Fruit fly (Drosophila melanogaster) whole organism, prepupa: ENCODE data around the gene CG17612.
A peak's percentile ranks its signal among the peaks of the same experiment; 100 is the strongest.

ENCODE experiments used
- Blimp-1 ChIP-seq: fragments of 200-800 bp; sonication (Bioruptor generic); optimal IDR thresholded peaks from 3 replicates; lab custom pipeline; 2017; ENCODE audit warnings: missing biosample characterization, missing genetic modification characterization, mild to moderate bottlenecking, moderate library complexity, missing genetic modification reagents
- CG10631 ChIP-seq: fragments of 200-800 bp; sonication (Bioruptor generic); optimal IDR thresholded peaks from 2 replicates; lab custom pipeline; 2016; ENCODE audit warnings: missing biosample characterization, missing genetic modification characterization
- CG10669 ChIP-seq: fragments of 200-800 bp; sonication (Bioruptor generic); optimal IDR thresholded peaks from 3 replicates; lab custom pipeline; 2018; ENCODE audit warnings: missing biosample characterization, mild to moderate bottlenecking, missing genetic modification characterization, moderate library complexity
- CG11762 ChIP-seq: fragments of 200-800 bp; sonication (Bioruptor generic); optimal IDR thresholded peaks from 3 replicates; lab custom pipeline; 2016; ENCODE audit warnings: missing biosample characterization, missing genetic modification characterization; ENCODE audit not compliant: insufficient read depth
- CG11902 ChIP-seq: fragments of 200-800 bp; sonication (Bioruptor generic); optimal IDR thresholded peaks from 3 replicates; lab custom pipeline; 2016; ENCODE audit warnings: missing biosample characterization, missing genetic modification characterization
- CG15336 ChIP-seq: fragments of 200-800 bp; sonication (Bioruptor generic); IDR thresholded peaks from 2 replicates; pipeline ENCODE4 v1.3.6; 2022; ENCODE audit warnings: missing biosample characterization, missing genetic modification characterization
- CG16779 ChIP-seq: fragments of 200-800 bp; sonication (Bioruptor generic); optimal IDR thresholded peaks from 3 replicates; lab custom pipeline; 2017; ENCODE audit warnings: missing biosample characterization, mild to moderate bottlenecking, missing genetic modification characterization
- CG3032 ChIP-seq: fragments of 200-800 bp; optimal IDR thresholded peaks from 2 replicates; lab custom pipeline; 2019; ENCODE audit warnings: missing biosample characterization, mild to moderate bottlenecking, missing genetic modification characterization, moderate library complexity
- CG31627 ChIP-seq: fragments of 200-800 bp; sonication (Bioruptor generic); optimal IDR thresholded peaks from 3 replicates; lab custom pipeline; 2016; ENCODE audit warnings: missing biosample characterization, missing genetic modification characterization
- CG32006 ChIP-seq: fragments of 200-800 bp; sonication (Bioruptor generic); optimal IDR thresholded peaks from 3 replicates; lab custom pipeline; 2017; ENCODE audit warnings: missing biosample characterization, mild to moderate bottlenecking, missing genetic modification characterization
- CG34406 ChIP-seq: fragments of 200-800 bp; sonication (Bioruptor generic); optimal IDR thresholded peaks from 3 replicates; lab custom pipeline; 2016; ENCODE audit warnings: missing biosample characterization, missing genetic modification characterization
- CG3919 ChIP-seq: fragments of 200-800 bp; sonication (Bioruptor generic); optimal IDR thresholded peaks from 3 replicates; lab custom pipeline; 2016; ENCODE audit warnings: missing biosample characterization, missing genetic modification characterization
- CG4318 ChIP-seq: fragments of 200-800 bp; sonication (Bioruptor generic); optimal IDR thresholded peaks from 3 replicates; lab custom pipeline; 2017; ENCODE audit warnings: missing biosample characterization, mild to moderate bottlenecking, missing genetic modification characterization
- CG6163 ChIP-seq: fragments of 200-800 bp; sonication (Bioruptor generic); IDR thresholded peaks from 3 replicates; pipeline ENCODE4 v1.3.6; 2022; ENCODE audit warnings: missing biosample characterization, missing genetic modification characterization
- CG6792 ChIP-seq: fragments of 200-800 bp; sonication (Bioruptor generic); optimal IDR thresholded peaks from 3 replicates; lab custom pipeline; 2016; ENCODE audit warnings: missing biosample characterization, missing genetic modification characterization
- CG6808 ChIP-seq: fragments of 200-800 bp; sonication (Bioruptor generic); optimal IDR thresholded peaks from 3 replicates; lab custom pipeline; 2017; ENCODE audit warnings: missing biosample characterization, missing genetic modification characterization, mild to moderate bottlenecking, moderate library complexity, missing genetic modification reagents
- CG6854 ChIP-seq: fragments of 200-800 bp; sonication (Bioruptor generic); optimal IDR thresholded peaks from 2 replicates; lab custom pipeline; 2017; ENCODE audit warnings: missing biosample characterization, mild to moderate bottlenecking, missing genetic modification characterization
- CG7368 ChIP-seq: fragments of 200-800 bp; sonication (Bioruptor generic); optimal IDR thresholded peaks from 3 replicates; lab custom pipeline; 2016; ENCODE audit warnings: missing biosample characterization, missing genetic modification characterization
- CG8119 ChIP-seq: fragments of 200-800 bp; sonication (Bioruptor generic); IDR thresholded peaks from 3 replicates; pipeline ENCODE4 v1.3.6; 2022; ENCODE audit warnings: missing biosample characterization, missing genetic modification characterization
- CG8319 ChIP-seq: fragments of 200-800 bp; sonication (Bioruptor generic); optimal IDR thresholded peaks from 3 replicates; lab custom pipeline; 2016; ENCODE audit warnings: missing biosample characterization, missing genetic modification characterization
- CG8632 ChIP-seq: fragments of 200-800 bp; sonication (Bioruptor generic); optimal IDR thresholded peaks from 3 replicates; lab custom pipeline; 2016; ENCODE audit warnings: missing biosample characterization, missing genetic modification characterization
- CG9139 ChIP-seq: fragments of 200-800 bp; sonication (Bioruptor generic); optimal IDR thresholded peaks from 3 replicates; lab custom pipeline; 2017; ENCODE audit warnings: missing biosample characterization, mild to moderate bottlenecking, missing genetic modification characterization
- Eip75B ChIP-seq: fragments of 200-800 bp; sonication (Bioruptor generic); optimal IDR thresholded peaks from 3 replicates; lab custom pipeline; 2016; ENCODE audit warnings: missing biosample characterization, missing genetic modification characterization
- Eip78C ChIP-seq: fragments of 200-800 bp; sonication (Bioruptor generic); peaks from one replicate; lab custom pipeline; 2016; ENCODE audit warnings: missing biosample characterization, missing genetic modification characterization
- Ets21C ChIP-seq: fragments of 200-800 bp; sonication (Bioruptor generic); optimal IDR thresholded peaks from 3 replicates; lab custom pipeline; 2016; ENCODE audit warnings: missing biosample characterization, missing genetic modification characterization
- Ets96B ChIP-seq: fragments of 200-800 bp; optimal IDR thresholded peaks from 2 replicates; lab custom pipeline; 2019; ENCODE audit warnings: missing biosample characterization, mild to moderate bottlenecking, missing genetic modification characterization, moderate library complexity
- Hr39 ChIP-seq: fragments of 200-800 bp; sonication (Bioruptor generic); optimal IDR thresholded peaks from 2 replicates; lab custom pipeline; 2016; ENCODE audit warnings: missing biosample characterization, missing genetic modification characterization
- Hr4 ChIP-seq: fragments of 200-800 bp; sonication (Bioruptor generic); optimal IDR thresholded peaks from 3 replicates; lab custom pipeline; 2016; ENCODE audit warnings: missing biosample characterization, missing genetic modification characterization
- Lpt ChIP-seq: fragments of 200-800 bp; sonication (Bioruptor generic); optimal IDR thresholded peaks from 3 replicates; lab custom pipeline; 2016; ENCODE audit warnings: missing biosample characterization, missing genetic modification characterization
- OdsH ChIP-seq: fragments of 200-800 bp; sonication (Bioruptor generic); optimal IDR thresholded peaks from 3 replicates; lab custom pipeline; 2016; ENCODE audit warnings: missing biosample characterization, missing genetic modification characterization
- Smox ChIP-seq: fragments of 200-800 bp; sonication (Bioruptor generic); optimal IDR thresholded peaks from 3 replicates; lab custom pipeline; 2016; ENCODE audit warnings: missing biosample characterization, missing genetic modification characterization
- Sox14 ChIP-seq: fragments of 200-800 bp; sonication (Bioruptor generic); optimal IDR thresholded peaks from 3 replicates; lab custom pipeline; 2016; ENCODE audit warnings: missing biosample characterization, missing genetic modification characterization
- Sox15 ChIP-seq: fragments of 200-800 bp; sonication (Bioruptor generic); optimal IDR thresholded peaks from 3 replicates; lab custom pipeline; 2016; ENCODE audit warnings: missing biosample characterization, missing genetic modification characterization
- achi ChIP-seq: fragments of 200-800 bp; sonication (Bioruptor generic); optimal IDR thresholded peaks from 3 replicates; lab custom pipeline; 2016; ENCODE audit warnings: missing biosample characterization, missing genetic modification characterization
- cyc ChIP-seq: fragments of 200-800 bp; sonication (Bioruptor generic); optimal IDR thresholded peaks from 3 replicates; lab custom pipeline; 2016; ENCODE audit warnings: missing biosample characterization, missing genetic modification characterization
- dac ChIP-seq: fragments of 200-800 bp; sonication (Bioruptor generic); optimal IDR thresholded peaks from 2 replicates; lab custom pipeline; 2017; ENCODE audit warnings: missing biosample characterization, mild to moderate bottlenecking, missing genetic modification characterization
- esn ChIP-seq: fragments of 200-800 bp; sonication (Bioruptor generic); optimal IDR thresholded peaks from 2 replicates; lab custom pipeline; 2016; ENCODE audit warnings: missing biosample characterization, mild to moderate bottlenecking, missing genetic modification characterization, moderate library complexity
- fd59A ChIP-seq: fragments of 200-800 bp; sonication (Bioruptor generic); optimal IDR thresholded peaks from 2 replicates; lab custom pipeline; 2017; ENCODE audit warnings: missing biosample characterization, mild to moderate bottlenecking, missing genetic modification characterization, missing genetic modification reagents
- fd85E ChIP-seq: fragments of 200-800 bp; sonication (Bioruptor generic); optimal IDR thresholded peaks from 3 replicates; lab custom pipeline; 2016; ENCODE audit warnings: missing biosample characterization, missing genetic modification characterization
- lz ChIP-seq: fragments of 200-800 bp; sonication (Bioruptor generic); optimal IDR thresholded peaks from 3 replicates; lab custom pipeline; 2016; ENCODE audit warnings: missing biosample characterization, missing genetic modification characterization
- net ChIP-seq: fragments of 200-800 bp; sonication (Bioruptor generic); optimal IDR thresholded peaks from 3 replicates; lab custom pipeline; 2016; ENCODE audit warnings: missing biosample characterization, missing genetic modification characterization
- pdm3 ChIP-seq: fragments of 200-800 bp; sonication (Bioruptor generic); optimal IDR thresholded peaks from 3 replicates; lab custom pipeline; 2016; ENCODE audit warnings: missing biosample characterization, missing genetic modification characterization
- salr ChIP-seq, 2 experiments: fragments of 200-800 bp; sonication (Bioruptor generic); optimal IDR thresholded peaks; 3 replicates each; lab custom pipeline; 2016 to 2018; ENCODE audit warnings: missing biosample characterization in 2 of 2, missing genetic modification characterization in 2 of 2, mild to moderate bottlenecking in 1 of 2
- spab ChIP-seq: fragments of 200-800 bp; sonication (Bioruptor generic); optimal IDR thresholded peaks from 2 replicates; lab custom pipeline; 2017; ENCODE audit warnings: missing biosample characterization, mild to moderate bottlenecking, missing genetic modification characterization, missing genetic modification reagents
- ss ChIP-seq, 2 experiments: fragments of 200-800 bp; sonication (Bioruptor generic); optimal IDR thresholded peaks; 2 replicates in 1 of 2; 3 replicates in 1 of 2; lab custom pipeline; 2017 to 2018; ENCODE audit warnings: mild to moderate bottlenecking in 2 of 2, missing biosample characterization in 2 of 2, missing genetic modification characterization in 2 of 2, moderate library complexity in 1 of 2
- topi ChIP-seq: fragments of 200-800 bp; sonication (Bioruptor generic); optimal IDR thresholded peaks from 3 replicates; lab custom pipeline; 2016; ENCODE audit warnings: missing biosample characterization, missing genetic modification characterization
- vri ChIP-seq: fragments of 200-800 bp; sonication (Bioruptor generic); optimal IDR thresholded peaks from 3 replicates; lab custom pipeline; 2016; ENCODE audit warnings: missing biosample characterization, mild to moderate bottlenecking, missing genetic modification characterization

The CG17612 gene

dm6 chr2L:4361438-4361975 is 21.0 kb downstream of the CG17612 start, which contains the start of gene Traf4 (continued):
- TF ChIP-seq CG6792 (GFP tag; lab: Kevin White, UChicago): peak; percentile 73
- TF ChIP-seq CG15336 (GFP tag; lab: Robert Waterston, UW): peak; percentile 51; the same call in 1 of the 2 replicates
- no peak for TF ChIP-seq CG6854 (GFP tag; lab: Kevin White, UChicago)
- TF ChIP-seq CG31627 (GFP tag; lab: Kevin White, UChicago): peak; percentile 47
- peak; percentile 34 for TF ChIP-seq lz
- TF ChIP-seq Sox14 (GFP tag; lab: Kevin White, UChicago): peak; percentile 6
- TF ChIP-seq CG11762 (GFP tag; lab: Kevin White, UChicago): peak; percentile 35
- peak; percentile 49 for TF ChIP-seq CG7368 (GFP tag; lab: Kevin White, UChicago)
- peak; percentile 15 for TF ChIP-seq Hr4
- peak; percentile 55 for TF ChIP-seq CG10631 (GFP tag; lab: Kevin White, UChicago)
- peak; percentile 56 to 61 for TF ChIP-seq ss (GFP tag; optimal IDR thresholded peaks at IDR 0.05; lab: Kevin White, UChicago)
- TF ChIP-seq CG4318: no peak
- TF ChIP-seq esn (GFP tag; lab: Kevin White, UChicago): peak; percentile 52
- TF ChIP-seq CG8319 (GFP tag; lab: Kevin White, UChicago): no peak
- TF ChIP-seq CG9139 (GFP tag; lab: Kevin White, UChicago): peak; percentile 18
- peak; percentile 39 for TF ChIP-seq Smox (GFP tag; lab: Kevin White, UChicago)
- TF ChIP-seq vri: peak; percentile 68
- TF ChIP-seq CG8119: peak; percentile 41; the same call in 2 of the 3 replicates
- TF ChIP-seq OdsH: peak; percentile 48
- peak; percentile 56 for TF ChIP-seq spab (GFP tag; lab: Kevin White, UChicago)
- TF ChIP-seq Eip75B (GFP tag; lab: Kevin White, UChicago): peak; percentile 30
- peak; percentile 28 to 37 for TF ChIP-seq salr (GFP tag; optimal IDR thresholded peaks at IDR 0.05; lab: Kevin White, UChicago)

- no peak for TF ChIP-seq fd85E (GFP tag; lab: Kevin White, UChicago)
- no peak for TF ChIP-seq CG11762 (GFP tag; lab: Kevin White, UChicago)
- TF ChIP-seq CG31627 (GFP tag; lab: Kevin White, UChicago): no peak
- no peak for TF ChIP-seq net
- peak; percentile 18 for TF ChIP-seq CG6808
- TF ChIP-seq Sox15 (GFP tag; lab: Kevin White, UChicago): no peak
- no peak for TF ChIP-seq OdsH
- no peak for TF ChIP-seq CG8632 (GFP tag; lab: Kevin White, UChicago)
- TF ChIP-seq Blimp-1 (GFP tag; lab: Kevin White, UChicago): no peak
- TF ChIP-seq CG15336 (GFP tag; lab: Robert Waterston, UW): no peak
- TF ChIP-seq CG3919 (GFP tag; lab: Kevin White, UChicago): no peak
- no peak for TF ChIP-seq CG16779
- no peak for TF ChIP-seq CG34406 (GFP tag; lab: Kevin White, UChicago)
- TF ChIP-seq CG3032 (tag; lab: Kevin White, UChicago): peak; percentile 52
- TF ChIP-seq Eip78C (GFP tag; lab: Kevin White, UChicago): peak; percentile 91
- TF ChIP-seq Smox (GFP tag; lab: Kevin White, UChicago): no peak
- no peak for TF ChIP-seq CG8119
- TF ChIP-seq Eip75B (GFP tag; lab: Kevin White, UChicago): no peak
- no peak for TF ChIP-seq cyc (GFP tag; lab: Kevin White, UChicago)
- no peak for TF ChIP-seq dac (GFP tag; lab: Kevin White, UChicago)
- TF ChIP-seq CG10631 (GFP tag; lab: Kevin White, UChicago): no peak
- TF ChIP-seq fd59A: peak; percentile 24
- no peak for TF ChIP-seq pdm3
- peak in 1 of 2 experiments; percentile 29 for TF ChIP-seq salr (GFP tag; optimal IDR thresholded peaks at IDR 0.05; lab: Kevin White, UChicago)
- TF ChIP-seq CG6163: 0 out of 3 replicates have a peak, but pooled peaks have one; percentile 5
- TF ChIP-seq esn (GFP tag; lab: Kevin White, UChicago): no peak
- no peak for TF ChIP-seq Hr39 (GFP tag; lab: Kevin White, UChicago)
- no peak for TF ChIP-seq Ets21C (GFP tag; lab: Kevin White, UChicago)
- TF ChIP-seq CG9139 (GFP tag; lab: Kevin White, UChicago): no peak
- TF ChIP-seq CG4318: no peak
- TF ChIP-seq CG6854 (GFP tag; lab: Kevin White, UChicago): no peak
- no peak for TF ChIP-seq CG7368 (GFP tag; lab: Kevin White, UChicago)
- no peak for TF ChIP-seq Lpt (GFP tag; lab: Kevin White, UChicago)
- TF ChIP-seq CG10669 (GFP tag; lab: Kevin White, UChicago): peak; percentile 9
- no peak for TF ChIP-seq topi (GFP tag; lab: Kevin White, UChicago)
- no peak for TF ChIP-seq CG11902
- no peak for TF ChIP-seq CG32006 (GFP tag; lab: Kevin White, UChicago)
- TF ChIP-seq Ets96B (tag; lab: Kevin White, UChicago): peak; percentile 18
- TF ChIP-seq ss (GFP tag; optimal IDR thresholded peaks at IDR 0.05; lab: Kevin White, UChicago): no peak
- TF ChIP-seq achi (GFP tag; lab: Kevin White, UChicago): no peak
- no peak for TF ChIP-seq vri
These were observed 21.7 kb downstream of the CG17612 start for dm6 chr2L:4360882-4361281.
